Fruit fly (Drosophila melanogaster): ENCODE measurements around the gene CG43155.

DNA sequence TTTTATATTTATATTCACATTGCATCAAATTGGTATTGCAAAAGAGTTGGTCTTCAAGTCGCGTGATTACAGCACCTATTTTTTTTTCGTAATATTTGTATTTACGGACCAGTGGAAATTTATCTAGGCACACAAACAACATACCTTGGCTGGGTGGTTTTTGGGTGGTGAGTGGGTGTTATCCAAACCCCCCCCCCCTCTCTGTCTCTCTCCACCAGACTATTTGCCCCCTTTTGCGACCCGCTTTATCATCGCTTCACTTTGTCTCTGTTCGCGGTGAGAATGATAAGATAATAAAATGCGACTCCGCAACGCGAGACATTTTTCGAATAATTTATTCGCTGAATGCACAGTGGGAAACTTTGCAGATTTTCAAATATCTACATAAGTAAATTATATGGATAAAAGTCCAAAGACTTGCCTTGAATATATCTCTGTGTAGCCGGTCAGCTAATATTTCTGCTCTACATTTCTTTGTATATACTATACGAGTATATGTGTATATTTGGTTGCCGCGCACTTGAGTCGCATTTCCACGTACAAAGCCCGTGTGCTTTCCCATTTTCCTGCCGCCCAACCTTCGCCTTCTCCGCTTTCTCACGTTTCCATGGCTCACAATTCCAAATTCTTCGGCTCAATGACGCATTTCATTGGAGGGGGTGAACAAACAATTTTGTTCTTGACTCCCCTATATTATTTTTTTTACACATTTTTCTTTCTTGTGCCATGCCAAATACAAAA, 41.8 kb downstream of the CG43155 start:
- no peak for TF ChIP-seq D (optimal IDR thresholded peaks at IDR 0.05)
- TF ChIP-seq D (GFP tag; optimal IDR thresholded peaks at IDR 0.05), result no peak
- peak; percentile 40 for TF ChIP-seq lab (GFP tag; optimal IDR thresholded peaks at IDR 0.05)
- no peak for TF ChIP-seq CG11247 (GFP tag; IDR thresholded peaks at IDR 0.05)
- TF ChIP-seq CG12659 (GFP tag; optimal IDR thresholded peaks at IDR 0.05), result no peak
- no peak; the same call in 2 of the 3 replicates for TF ChIP-seq tgo (GFP tag; IDR thresholded peaks at IDR 0.05)
- no peak for TF ChIP-seq CG8478 (optimal IDR thresholded peaks at IDR 0.05)
- no peak for TF ChIP-seq jing (GFP tag; optimal IDR thresholded peaks at IDR 0.05)
- no peak for TF ChIP-seq CG2129 (GFP tag; IDR thresholded peaks at IDR 0.05; ENCODE audit: partially characterized antibody)
- no peak for TF ChIP-seq pum (GFP tag; optimal IDR thresholded peaks at IDR 0.05)
- TF ChIP-seq CG8924 (tag; optimal IDR thresholded peaks at IDR 0.05), result no peak
- TF ChIP-seq CG10565 (GFP tag; optimal IDR thresholded peaks at IDR 0.05), result no peak
- TF ChIP-seq CG30431 (GFP tag; optimal IDR thresholded peaks at IDR 0.05), result no peak
